Fruit fly (Drosophila melanogaster): ENCODE data around the gene CG18585.
"Not testable (repeated sequence)": the region's sequence is repeated elsewhere in the genome, so short reads cannot be mapped to it uniquely, and the experiment has no call there.

The CG18585 gene

DNA sequence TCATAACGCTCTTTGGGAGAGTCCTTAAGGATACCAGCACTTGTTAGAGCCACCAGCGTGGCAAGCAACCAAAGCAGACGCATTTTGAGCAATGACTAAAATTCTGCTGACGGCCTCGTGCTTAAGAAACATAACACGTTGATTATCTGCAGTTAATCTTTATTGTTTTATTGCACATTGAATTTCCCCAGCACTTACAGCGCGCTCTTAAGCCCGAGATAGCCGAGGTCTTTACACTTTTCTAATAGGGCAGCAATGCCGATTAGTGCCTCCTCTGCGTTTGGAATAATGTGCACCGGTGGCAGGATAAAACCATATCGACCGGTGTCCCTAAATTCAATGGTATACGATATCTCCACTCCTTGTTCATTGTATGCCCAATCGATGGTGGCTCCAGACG lies at the start of gene CG18585:
TSS of gene CG18585 (minus strand) at position 101 of the 400 bp plus-strand sequence.
- TF ChIP-seq CG6272 (GFP tag; IDR thresholded peaks at IDR 0.05): no peak
- no peak for TF ChIP-seq zfh1 (GFP tag; IDR thresholded peaks at IDR 0.05)

DNA sequence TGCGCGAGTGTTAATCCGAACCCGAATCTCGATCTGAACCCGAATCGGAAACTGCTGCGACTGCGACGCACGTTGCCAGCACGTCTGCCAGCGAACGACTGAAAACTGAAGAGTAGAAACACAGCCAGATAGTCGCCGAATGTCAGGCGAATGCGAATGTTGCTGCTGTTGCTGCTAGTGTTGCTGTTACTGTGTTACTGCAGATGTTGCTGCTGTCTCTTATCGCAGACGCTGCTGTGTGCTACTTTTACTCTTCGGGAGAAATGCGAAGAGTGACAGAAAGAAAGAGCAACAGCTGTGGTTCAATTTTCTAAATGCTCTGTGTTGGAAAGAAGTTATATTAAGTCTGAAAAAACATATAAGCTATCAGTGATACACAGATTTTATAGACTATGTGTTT lies 47.8 kb upstream of the CG18585 start, which contains the start of gene CG31904:
TSS of gene CG31904 (minus strand) at position 101 of the 400 bp plus-strand sequence.
- not testable (repeated sequence) for TF ChIP-seq CG31441 (GFP tag; IDR thresholded peaks at IDR 0.05); CG13775 (GFP tag; optimal IDR thresholded peaks at IDR 0.05); crp (GFP tag; optimal IDR thresholded peaks at IDR 0.05)

DNA sequence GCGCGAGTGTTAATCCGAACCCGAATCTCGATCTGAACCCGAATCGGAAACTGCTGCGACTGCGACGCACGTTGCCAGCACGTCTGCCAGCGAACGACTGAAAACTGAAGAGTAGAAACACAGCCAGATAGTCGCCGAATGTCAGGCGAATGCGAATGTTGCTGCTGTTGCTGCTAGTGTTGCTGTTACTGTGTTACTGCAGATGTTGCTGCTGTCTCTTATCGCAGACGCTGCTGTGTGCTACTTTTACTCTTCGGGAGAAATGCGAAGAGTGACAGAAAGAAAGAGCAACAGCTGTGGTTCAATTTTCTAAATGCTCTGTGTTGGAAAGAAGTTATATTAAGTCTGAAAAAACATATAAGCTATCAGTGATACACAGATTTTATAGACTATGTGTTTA lies 41.7 kb upstream of the CG18585 start, which contains the start of gene CG13796:
TSS of gene CG13796 (minus strand) at position 101 of the 400 bp plus-strand sequence.
- TF ChIP-seq ase (GFP tag; IDR thresholded peaks at IDR 0.05); Hr39 (optimal IDR thresholded peaks at IDR 0.05); CG3726 (GFP tag; IDR thresholded peaks at IDR 0.05): not testable (repeated sequence)

dm6 chr2L:7726268-7726997 lies 35.6 kb upstream of the CG18585 start, which contains the start of gene CG13795:
Gene CG13795 (minus strand): TSS chr2L:7726298.
- TF ChIP-seq gem (tag; optimal IDR thresholded peaks at IDR 0.05): peak; percentile 38
- TF ChIP-seq D19A (tag; optimal IDR thresholded peaks at IDR 0.05): peak; percentile 93
- peak; percentile 15 for TF ChIP-seq Ets65A (GFP tag)
- peak; percentile 13 for TF ChIP-seq CoRest (tag; optimal IDR thresholded peaks at IDR 0.05)
- no peak for TF ChIP-seq ac (GFP tag; optimal IDR thresholded peaks at IDR 0.05)

DNA sequence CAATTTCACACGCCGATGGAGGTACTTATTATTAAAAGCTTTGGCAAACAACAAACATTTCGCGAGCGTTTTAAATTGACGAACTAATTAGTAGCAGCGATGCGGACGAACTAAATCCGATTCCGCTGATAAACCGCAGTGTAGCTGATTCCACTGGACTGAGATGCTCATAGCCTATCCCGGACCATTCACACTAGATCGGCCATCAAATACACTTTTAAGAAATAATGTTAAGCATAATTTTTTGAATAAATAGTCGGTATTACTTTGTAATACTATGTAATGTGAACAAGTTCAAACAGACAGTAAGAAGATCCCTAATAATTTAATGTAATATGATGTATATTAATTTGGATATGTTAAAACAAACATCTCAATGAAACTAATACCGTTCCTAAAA lies 31.9 kb upstream of the CG18585 start, which contains the start of gene CG13794:
TSS of gene CG13794 (minus strand) at position 101 of the 400 bp plus-strand sequence.
- TF ChIP-seq CG9437 (GFP tag; optimal IDR thresholded peaks at IDR 0.05): no peak
- no peak for TF ChIP-seq CG13424 (tag; optimal IDR thresholded peaks at IDR 0.05)

- no peak for TF ChIP-seq sc (optimal IDR thresholded peaks at IDR 0.05)
- no peak for TF ChIP-seq sc (GFP tag; optimal IDR thresholded peaks at IDR 0.05)
- no peak for TF ChIP-seq NC2β (GFP tag; optimal IDR thresholded peaks at IDR 0.05)
- TF ChIP-seq Ravus (GFP tag; IDR thresholded peaks at IDR 0.05): no peak
- no peak for TF ChIP-seq zf30C (GFP tag; optimal IDR thresholded peaks at IDR 0.05)
Observed at dm6 chr2L:7722102-7722501, 31.2 kb upstream of the CG18585 start.

DNA sequence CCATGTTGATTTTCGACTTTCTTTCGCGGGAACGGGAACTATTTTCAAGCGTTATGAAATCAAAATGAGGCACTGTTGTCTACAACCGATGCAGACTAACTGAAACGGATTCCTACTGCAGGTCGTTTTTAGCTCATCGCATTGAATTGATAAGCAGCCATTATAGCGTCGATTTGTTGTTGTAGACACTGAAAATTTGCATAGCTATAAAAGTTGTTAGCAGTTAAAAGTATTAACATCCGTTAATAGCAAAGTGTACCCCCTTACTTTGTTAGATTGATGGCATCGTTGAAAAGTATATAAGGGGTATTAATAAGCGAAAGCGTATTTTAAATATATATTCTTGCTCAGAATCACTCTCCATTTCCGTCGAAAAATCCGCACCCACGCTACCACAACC lies 28.5 kb upstream of the CG18585 start, which contains the start of gene CG13793:
TSS of gene CG13793 (minus strand) at position 101 of the 400 bp plus-strand sequence.
- no peak for TF ChIP-seq CrebB (tag; optimal IDR thresholded peaks at IDR 0.05)
- no peak for TF ChIP-seq CG14667 (GFP tag; IDR thresholded peaks at IDR 0.05)
- no peak for TF ChIP-seq CG8290 (GFP tag; optimal IDR thresholded peaks at IDR 0.05)
- TF ChIP-seq CG8290 (tag; optimal IDR thresholded peaks at IDR 0.05): no peak
- TF ChIP-seq Hey (tag; optimal IDR thresholded peaks at IDR 0.05): no peak
- no peak for TF ChIP-seq CG6272 (GFP tag; IDR thresholded peaks at IDR 0.05)
- TF ChIP-seq CG15601 (tag; optimal IDR thresholded peaks at IDR 0.05): no peak
- TF ChIP-seq Sry-δ (GFP tag; optimal IDR thresholded peaks at IDR 0.05): no peak
- TF ChIP-seq CG6791 (GFP tag; IDR thresholded peaks at IDR 0.05; ENCODE audit: partially characterized antibody): no peak
- TF ChIP-seq CG4617 (GFP tag; optimal IDR thresholded peaks at IDR 0.05; ENCODE audit: borderline replicate concordance): no peak
- no peak for TF ChIP-seq ab (GFP tag; optimal IDR thresholded peaks at IDR 0.05)
- TF ChIP-seq nom (GFP tag; optimal IDR thresholded peaks at IDR 0.05): no peak
- no peak for TF ChIP-seq pan (optimal IDR thresholded peaks at IDR 0.05)
- TF ChIP-seq pan (GFP tag; optimal IDR thresholded peaks at IDR 0.05 in 1 of 2, IDR thresholded peaks at IDR 0.05 in 1 of 2): no peak
- no peak for TF ChIP-seq tap (tag; optimal IDR thresholded peaks at IDR 0.05)
- TF ChIP-seq CG15696 (tag; optimal IDR thresholded peaks at IDR 0.05): no peak
- TF ChIP-seq Scr (GFP tag; IDR thresholded peaks at IDR 0.05; ENCODE audit: partially characterized antibody): no peak
- no peak for TF ChIP-seq psq (GFP tag; optimal IDR thresholded peaks at IDR 0.05)
- no peak for TF ChIP-seq ssp (GFP tag; IDR thresholded peaks at IDR 0.05)

Data from whole organism, embryonic.